Worm (Caenorhabditis elegans) whole organism, L4 larva: ENCODE measurements around the gene F31A3.5.

Experiments
- T20F7.1 ChIP-seq: fragments of 200-800 bp; sonication (Bioruptor generic); optimal IDR thresholded peaks from 2 replicates; lab custom pipeline; 2018; ENCODE audit warnings: mild to moderate bottlenecking, missing genetic modification characterization, missing compliant biosample characterization
- ZK337.2 ChIP-seq: fragments of 200-800 bp; sonication (Bioruptor generic); IDR thresholded peaks from 2 replicates; pipeline ENCODE4 v1.3.6; 2022; ENCODE audit warnings: missing genetic modification reagents, missing genetic modification characterization, missing compliant biosample characterization
- ceh-20 ChIP-seq: fragments of 200-800 bp; sonication (Bioruptor generic); IDR thresholded peaks from 2 replicates; pipeline ENCODE4 v1.3.6; 2022; ENCODE audit warnings: missing genetic modification reagents, missing genetic modification characterization, missing compliant biosample characterization
- ceh-44 ChIP-seq: fragments of 200-800 bp; sonication (Bioruptor generic); IDR thresholded peaks from 2 replicates; pipeline ENCODE4 v1.3.6; 2022; ENCODE audit warnings: missing genetic modification reagents, missing genetic modification characterization, missing compliant biosample characterization
- duxl-1 ChIP-seq: sonication (generic microtip); optimal IDR thresholded peaks from 2 replicates; lab custom pipeline; 2016; ENCODE audit warnings: mild to moderate bottlenecking, missing genetic modification characterization, moderate library complexity, missing compliant biosample characterization; ENCODE audit not compliant: poor library complexity
- egl-27 ChIP-seq: sonication (generic microtip); optimal IDR thresholded peaks from 3 replicates; lab custom pipeline; 2017; ENCODE audit warnings: missing biosample characterization, missing genetic modification reagents, missing genetic modification characterization
- lin-15B ChIP-seq: fragments of 150-350 bp; sonication (generic microtip); optimal IDR thresholded peaks from 3 replicates; lab custom pipeline; 2014; ENCODE audit warnings: missing biosample characterization, missing genetic modification characterization
- mdl-1 ChIP-seq, 2 experiments: fragments of 150-350 bp in 1 of 2; sonication (generic microtip) in 1 of 2; optimal IDR thresholded peaks; 2 replicates each; lab custom pipeline; 2014 to 2017; ENCODE audit warnings: missing biosample characterization in 2 of 2, missing genetic modification characterization in 2 of 2
- nhr-25 ChIP-seq: sonication (generic microtip); optimal IDR thresholded peaks from 2 replicates; lab custom pipeline; 2017; ENCODE audit warnings: missing genetic modification characterization, mild to moderate bottlenecking, missing compliant biosample characterization, antibody characterized with exemption, moderate library complexity, borderline replicate concordance; ENCODE audit not compliant: insufficient read depth
- nhr-6 ChIP-seq: fragments of 150-350 bp; optimal IDR thresholded peaks from 2 replicates; lab custom pipeline; 2014; ENCODE audit warnings: missing biosample characterization, missing genetic modification characterization
- nhr-77 ChIP-seq: fragments of 150-350 bp; optimal IDR thresholded peaks from 2 replicates; lab custom pipeline; 2014; ENCODE audit warnings: missing biosample characterization, missing genetic modification characterization
- skn-1 ChIP-seq: fragments of 150-350 bp; optimal IDR thresholded peaks from 2 replicates; lab custom pipeline; 2014; ENCODE audit warnings: missing biosample characterization, missing genetic modification characterization
- unc-62 ChIP-seq, 3 experiments: fragments of 150-350 bp in 1 of 3; sonication (generic microtip); optimal IDR thresholded peaks in 2 of 3; peaks in 1 of 3; 1 replicate in 1 of 3; 2 replicates in 2 of 3; lab custom pipeline; 2014 to 2017; ENCODE audit warnings: missing biosample characterization in 3 of 3, missing genetic modification characterization in 3 of 3, missing genetic modification reagents in 3 of 3, missing genotype in 1 of 3
- ztf-11 ChIP-seq: fragments of 150-350 bp; optimal IDR thresholded peaks from 2 replicates; lab custom pipeline; 2014; ENCODE audit warnings: missing biosample characterization, missing genetic modification characterization

DNA sequence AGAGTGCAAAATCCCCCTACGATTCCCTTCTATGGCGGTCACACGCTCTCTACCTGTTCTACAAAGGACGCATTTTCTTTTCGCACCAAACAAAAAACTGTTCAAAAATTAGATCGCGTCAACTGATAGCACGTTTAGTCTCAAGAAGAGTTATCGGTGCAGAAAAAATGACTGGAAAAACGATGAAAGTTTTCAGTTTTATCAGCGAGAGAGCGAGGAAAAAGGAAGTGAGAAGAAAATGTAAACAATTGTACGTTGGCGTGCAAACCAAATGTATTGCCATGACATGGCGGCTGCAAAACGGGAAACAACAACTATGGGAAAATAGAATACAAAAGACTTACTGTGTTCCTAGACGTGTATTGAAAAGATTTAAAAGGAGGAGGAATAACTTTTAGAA lies 25.8 kb downstream of the F31A3.5 start:
- TF ChIP-seq unc-62 (GFP tag; optimal IDR thresholded peaks at IDR 0.05 in 1 of 2; lab: Kevin White, UChicago) (no peak), unc-62 (tag; optimal IDR thresholded peaks at IDR 0.05; lab: Kevin White, UChicago) (no peak), lin-15B (tag; lab: Kevin White, UChicago) (no peak), ceh-20 (GFP tag; lab: Robert Waterston, UW) (no peak), egl-27 (tag; lab: Kevin White, UChicago) (no peak), mdl-1 (tag; optimal IDR thresholded peaks at IDR 0.05; lab: Kevin White, UChicago) (no peak), nhr-77 (tag; lab: Kevin White, UChicago) (no peak), ceh-44 (GFP tag; lab: Robert Waterston, UW) (no peak), nhr-25 (tag; lab: Kevin White, UChicago) (no peak), skn-1 (tag; lab: Kevin White, UChicago) (no peak), ZK337.2 (GFP tag; lab: Robert Waterston, UW) (no peak), nhr-6 (tag; lab: Kevin White, UChicago) (no peak), duxl-1 (tag; lab: Kevin White, UChicago) (no peak), ztf-11 (tag; lab: Kevin White, UChicago) (no peak), T20F7.1 (GFP tag; lab: Kevin White, UChicago) (no peak)
